Worm (Caenorhabditis elegans) whole organism, L3 larva: ENCODE measurements around the gene ztf-7.

Source experiments
- R02D3.7 ChIP-seq: fragments of 150-350 bp; optimal IDR thresholded peaks from 2 replicates; lab custom pipeline; 2014; ENCODE audit warnings: missing biosample characterization, missing genetic modification characterization
- ZK546.5 ChIP-seq: sonication (generic microtip); optimal IDR thresholded peaks from 2 replicates; lab custom pipeline; 2017; ENCODE audit warnings: missing biosample characterization, missing genetic modification characterization
- aly-2 ChIP-seq: fragments of 150-350 bp; optimal IDR thresholded peaks from 2 replicates; lab custom pipeline; 2014; ENCODE audit warnings: missing biosample characterization, missing genetic modification characterization
- ama-1 ChIP-seq: fragments of 150-350 bp; optimal IDR thresholded peaks from 2 replicates; lab custom pipeline; 2018
- ceh-16 ChIP-seq: sonication (generic microtip); optimal IDR thresholded peaks from 2 replicates; lab custom pipeline; 2017; ENCODE audit warnings: missing biosample characterization, missing genetic modification characterization
- ceh-28 ChIP-seq: fragments of 150-350 bp; optimal IDR thresholded peaks from 2 replicates; lab custom pipeline; 2014; ENCODE audit warnings: missing biosample characterization, missing genetic modification reagents, missing genetic modification characterization
- ceh-82 ChIP-seq: fragments of 150-350 bp; optimal IDR thresholded peaks from 2 replicates; lab custom pipeline; 2014; ENCODE audit warnings: missing biosample characterization, missing genetic modification characterization
- ceh-9 ChIP-seq: sonication (generic microtip); optimal IDR thresholded peaks from 2 replicates; lab custom pipeline; 2018; ENCODE audit warnings: missing biosample characterization, missing genetic modification characterization
- daf-12 ChIP-seq: fragments of 150-350 bp; optimal IDR thresholded peaks from 2 replicates; lab custom pipeline; 2014; ENCODE audit warnings: missing biosample characterization, missing genetic modification reagents, missing genetic modification characterization
- egl-27 ChIP-seq: sonication (generic microtip); optimal IDR thresholded peaks from 4 replicates; lab custom pipeline; 2017; ENCODE audit warnings: missing biosample characterization, missing genetic modification reagents, missing genetic modification characterization
- egl-5 ChIP-seq: fragments of 150-350 bp; optimal IDR thresholded peaks from 2 replicates; lab custom pipeline; 2017; ENCODE audit warnings: missing biosample characterization, missing genetic modification reagents, missing genetic modification characterization, inconsistent platforms
- elt-1 ChIP-seq: fragments of 150-350 bp; optimal IDR thresholded peaks from 2 replicates; lab custom pipeline; 2014; ENCODE audit warnings: missing biosample characterization, missing genetic modification characterization
- elt-2 ChIP-seq: sonication (generic microtip); optimal IDR thresholded peaks from 2 replicates; lab custom pipeline; 2016; ENCODE audit warnings: missing genetic modification reagents, mild to moderate bottlenecking, missing genetic modification characterization, missing compliant biosample characterization
- fkh-10 ChIP-seq: sonication (generic microtip); optimal IDR thresholded peaks from 2 replicates; lab custom pipeline; 2017; ENCODE audit warnings: missing biosample characterization, missing genetic modification reagents, missing genetic modification characterization
- fos-1 ChIP-seq: fragments of 150-350 bp; optimal IDR thresholded peaks from 2 replicates; lab custom pipeline; 2014; ENCODE audit warnings: missing biosample characterization, missing genetic modification characterization
- jun-1 ChIP-seq: fragments of 150-350 bp; optimal IDR thresholded peaks from 2 replicates; lab custom pipeline; 2014; ENCODE audit warnings: missing biosample characterization, missing genetic modification reagents, missing genetic modification characterization
- lin-15B ChIP-seq: fragments of 150-350 bp; optimal IDR thresholded peaks from 2 replicates; lab custom pipeline; 2014; ENCODE audit warnings: missing biosample characterization, missing genetic modification characterization
- lsy-12 ChIP-seq: sonication (generic microtip); optimal IDR thresholded peaks from 2 replicates; lab custom pipeline; 2016; ENCODE audit warnings: mild to moderate bottlenecking, missing genetic modification characterization, missing compliant biosample characterization
- mdl-1 ChIP-seq: fragments of 150-350 bp; optimal IDR thresholded peaks from 2 replicates; lab custom pipeline; 2014; ENCODE audit warnings: missing biosample characterization, missing genetic modification characterization
- nhr-11 ChIP-seq: fragments of 150-350 bp; optimal IDR thresholded peaks from 2 replicates; lab custom pipeline; 2014; ENCODE audit warnings: missing biosample characterization, missing genetic modification characterization
- nhr-12 ChIP-seq: fragments of 150-350 bp; optimal IDR thresholded peaks from 2 replicates; lab custom pipeline; 2014; ENCODE audit warnings: missing biosample characterization, missing genetic modification characterization
- nhr-23 ChIP-seq: fragments of 150-350 bp; optimal IDR thresholded peaks from 2 replicates; lab custom pipeline; 2014; ENCODE audit warnings: missing biosample characterization, missing genetic modification reagents, missing genetic modification characterization
- nhr-25 ChIP-seq: sonication (generic microtip); optimal IDR thresholded peaks from 2 replicates; lab custom pipeline; 2017; ENCODE audit warnings: missing biosample characterization, missing genetic modification characterization
- nhr-28 ChIP-seq: fragments of 150-350 bp; optimal IDR thresholded peaks from 2 replicates; lab custom pipeline; 2014; ENCODE audit warnings: missing biosample characterization, missing genetic modification characterization
- nhr-43 ChIP-seq: sonication (generic microtip); optimal IDR thresholded peaks from 2 replicates; lab custom pipeline; 2016; ENCODE audit warnings: mild to moderate bottlenecking, missing genetic modification characterization, missing compliant biosample characterization; ENCODE audit not compliant: poor library complexity, severe bottlenecking
- nhr-67 ChIP-seq: fragments of 150-350 bp; optimal IDR thresholded peaks from 2 replicates; lab custom pipeline; 2014; ENCODE audit warnings: missing biosample characterization, missing genetic modification characterization
- nhr-76 ChIP-seq: fragments of 150-350 bp; sonication (generic microtip); optimal IDR thresholded peaks from 5 replicates; lab custom pipeline; 2014; ENCODE audit warnings: missing biosample characterization, missing genetic modification characterization
- nhr-77 ChIP-seq: fragments of 150-350 bp; optimal IDR thresholded peaks from 2 replicates; lab custom pipeline; 2014; ENCODE audit warnings: missing biosample characterization, missing genetic modification characterization
- pqm-1 ChIP-seq: fragments of 150-350 bp; optimal IDR thresholded peaks from 2 replicates; lab custom pipeline; 2017; ENCODE audit warnings: missing biosample characterization, missing genetic modification characterization, inconsistent platforms
- skn-1 ChIP-seq: fragments of 150-350 bp; optimal IDR thresholded peaks from 2 replicates; lab custom pipeline; 2014; ENCODE audit warnings: missing biosample characterization, missing genetic modification characterization
- snpc-4 ChIP-seq: fragments of 150-350 bp; optimal IDR thresholded peaks from 2 replicates; lab custom pipeline; 2014; ENCODE audit warnings: missing biosample characterization, missing genetic modification characterization
- tbx-2 ChIP-seq: sonication (generic microtip); optimal IDR thresholded peaks from 2 replicates; lab custom pipeline; 2016; ENCODE audit warnings: mild to moderate bottlenecking, missing genetic modification characterization, missing compliant biosample characterization
- unc-39 ChIP-seq: sonication (generic microtip); optimal IDR thresholded peaks from 4 replicates; lab custom pipeline; 2017; ENCODE audit warnings: missing biosample characterization, missing genetic modification characterization
- unc-62 ChIP-seq: fragments of 150-350 bp; sonication (generic microtip); optimal IDR thresholded peaks from 4 replicates; lab custom pipeline; 2014; ENCODE audit warnings: missing biosample characterization, missing genetic modification reagents, missing genetic modification characterization
- zag-1 ChIP-seq: fragments of 150-350 bp; optimal IDR thresholded peaks from 2 replicates; lab custom pipeline; 2014; ENCODE audit warnings: missing biosample characterization, missing genetic modification characterization
- ztf-11 ChIP-seq: fragments of 150-350 bp; optimal IDR thresholded peaks from 2 replicates; lab custom pipeline; 2014; ENCODE audit warnings: missing biosample characterization, missing genetic modification characterization
- ztf-4 ChIP-seq: fragments of 150-350 bp; optimal IDR thresholded peaks from 2 replicates; lab custom pipeline; 2014; ENCODE audit warnings: missing biosample characterization, missing genetic modification characterization

ztf-7 gene

DNA sequence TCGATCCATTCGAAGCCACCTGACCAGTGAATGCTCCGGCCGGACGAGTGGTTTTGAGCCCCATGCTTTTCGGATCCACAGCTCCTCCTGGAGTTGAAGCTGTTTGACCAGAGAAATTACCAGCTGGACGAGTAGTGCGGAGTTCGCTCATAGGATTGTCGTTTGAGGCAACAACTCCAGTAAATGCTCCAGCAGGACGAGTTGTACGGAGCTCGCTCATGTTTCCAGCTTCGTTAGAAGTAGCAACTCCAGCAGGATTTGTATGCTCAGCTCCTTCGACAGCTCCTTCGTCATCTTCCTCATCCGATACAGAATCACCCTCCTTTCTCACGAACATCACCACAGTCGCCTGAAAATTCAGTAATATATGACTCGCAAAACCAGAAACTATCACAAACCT lies 36.0 kb downstream of the ztf-7 start:
- TF ChIP-seq ceh-28 (tag; lab: Kevin White, UChicago) (no peak), egl-27 (tag; lab: Kevin White, UChicago) (no peak), nhr-77 (tag; lab: Kevin White, UChicago) (no peak), R02D3.7 (tag; lab: Kevin White, UChicago) (no peak), fos-1 (tag; lab: Kevin White, UChicago) (no peak), unc-62 (no peak), ceh-9 (tag; lab: Kevin White, UChicago) (no peak), pqm-1 (tag; lab: Kevin White, UChicago) (no peak), egl-5 (tag; lab: Kevin White, UChicago) (no peak), jun-1 (tag; lab: Kevin White, UChicago) (no peak), nhr-23 (tag; lab: Kevin White, UChicago) (no peak), zag-1 (tag; lab: Kevin White, UChicago) (no peak), fkh-10 (GFP tag; lab: Kevin White, UChicago) (no peak), skn-1 (tag; lab: Kevin White, UChicago) (no peak), snpc-4 (tag; lab: Kevin White, UChicago) (no peak), nhr-11 (tag; lab: Kevin White, UChicago) (no peak), unc-39 (tag; lab: Kevin White, UChicago) (no peak), nhr-28 (tag; lab: Kevin White, UChicago) (no peak), ztf-11 (tag; lab: Kevin White, UChicago) (no peak), ZK546.5 (tag; lab: Kevin White, UChicago) (no peak)

DNA sequence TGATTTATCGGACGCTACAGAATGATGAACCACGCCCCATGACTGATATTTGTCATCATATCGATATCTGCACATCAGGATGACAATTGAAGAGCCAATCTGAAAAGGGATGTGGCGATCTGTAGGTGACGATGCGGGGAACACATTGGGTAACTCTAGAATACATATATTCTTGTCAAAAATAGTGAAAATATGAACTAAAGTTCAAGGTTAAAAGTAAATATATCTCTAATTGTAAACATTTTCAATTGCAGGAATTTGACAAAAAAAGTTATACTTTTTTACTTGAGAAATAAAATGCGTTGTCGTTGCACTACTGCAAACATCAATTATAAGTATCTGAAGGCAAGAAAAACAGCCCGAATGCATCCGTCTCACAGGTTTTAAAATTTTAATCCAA lies 36.6 kb downstream of the ztf-7 start, which contains the start of gene F58E6.6:
Gene F58E6.6 (minus strand): TSS at position 101 of the 400 bp plus-strand sequence.
- TF ChIP-seq elt-2 (no peak), fos-1 (tag; lab: Kevin White, UChicago) (no peak), unc-39 (tag; lab: Kevin White, UChicago) (no peak), pqm-1 (tag; lab: Kevin White, UChicago) (no peak), nhr-67 (tag; lab: Kevin White, UChicago) (no peak), zag-1 (tag; lab: Kevin White, UChicago) (no peak), elt-1 (no peak), fkh-10 (GFP tag; lab: Kevin White, UChicago) (no peak), nhr-77 (tag; lab: Kevin White, UChicago) (no peak), nhr-28 (tag; lab: Kevin White, UChicago) (no peak), snpc-4 (tag; lab: Kevin White, UChicago) (no peak), ZK546.5 (tag; lab: Kevin White, UChicago) (no peak), ztf-4 (tag; lab: Kevin White, UChicago) (no peak), ceh-9 (tag; lab: Kevin White, UChicago) (no peak)
- TF ChIP-seq, all 47 proteins: peak for 0

- TF ChIP-seq nhr-28 (tag; lab: Kevin White, UChicago) (no peak), ceh-9 (tag; lab: Kevin White, UChicago) (no peak), egl-5 (tag; lab: Kevin White, UChicago) (no peak), aly-2 (no peak), ceh-16 (tag; lab: Kevin White, UChicago) (no peak), lin-15B (no peak), ceh-82 (tag; lab: Kevin White, UChicago) (no peak), ztf-4 (tag; lab: Kevin White, UChicago) (no peak), daf-12 (tag; lab: Kevin White, UChicago) (no peak), fkh-10 (GFP tag; lab: Kevin White, UChicago) (no peak), nhr-23 (tag; lab: Kevin White, UChicago) (no peak), nhr-25 (no peak)
Observed at ce11 chrV:9750308-9750707, 39.2 kb downstream of the ztf-7 start, which contains the start of gene F58E6.4. Gene F58E6.4 (minus strand): TSS chrV:9750408.

- TF ChIP-seq ceh-9 (tag; lab: Kevin White, UChicago) (no peak), daf-12 (tag; lab: Kevin White, UChicago) (no peak), nhr-43 (tag; lab: Kevin White, UChicago) (no peak), nhr-12 (tag; lab: Kevin White, UChicago) (no peak), tbx-2 (tag; lab: Kevin White, UChicago) (no peak), ZK546.5 (tag; lab: Kevin White, UChicago) (no peak), aly-2 (no peak), skn-1 (tag; lab: Kevin White, UChicago) (no peak), nhr-77 (tag; lab: Kevin White, UChicago) (no peak), mdl-1 (tag; lab: Kevin White, UChicago) (no peak), lsy-12 (no peak), ama-1 (no peak), ceh-16 (tag; lab: Kevin White, UChicago) (no peak), nhr-76 (tag; lab: Kevin White, UChicago) (no peak), unc-39 (tag; lab: Kevin White, UChicago) (no peak), elt-2 (no peak), fos-1 (tag; lab: Kevin White, UChicago) (no peak), nhr-25 (no peak)
Observed at ce11 chrV:9744934-9745333, 44.6 kb downstream of the ztf-7 start, which contains the start of gene F58E6.13. Gene F58E6.13 (plus strand): TSS chrV:9745234.
